Worm (Caenorhabditis elegans): Measurements from ENCODE around the gene cpf-1.

DNA sequence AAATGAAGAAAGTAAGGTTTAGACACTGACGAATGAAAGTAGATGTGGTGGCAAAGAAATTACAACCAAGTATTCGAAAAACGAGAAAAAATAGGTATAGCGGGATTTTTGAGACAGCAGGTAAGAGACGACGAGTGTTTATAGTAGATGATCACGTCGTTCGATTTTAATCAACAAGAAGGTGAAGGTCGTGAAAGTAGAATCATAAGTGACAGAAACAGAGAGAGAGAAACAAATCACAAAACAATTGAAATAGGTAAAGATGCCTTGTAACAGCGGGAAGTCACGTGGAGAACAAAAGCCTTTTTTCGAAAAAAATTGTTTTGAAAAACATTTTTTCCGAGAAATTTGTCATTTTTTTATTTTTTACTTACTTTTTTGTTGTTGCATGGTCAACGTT is 27.8 kb upstream of the cpf-1 start, which contains the start of gene T22C8.6:
- TF ChIP-seq ztf-25 (GFP tag; IDR thresholded peaks at IDR 0.05) (no peak), bed-2 (GFP tag; IDR thresholded peaks at IDR 0.05) (no peak)

Data from whole organism, young adult.